Worm (Caenorhabditis elegans): ENCODE measurements around the gene clec-247.

- TF ChIP-seq ceh-44 (GFP tag; IDR thresholded peaks at IDR 0.05) (no peak), Y5F2A.4 (GFP tag; optimal IDR thresholded peaks at IDR 0.05) (no peak), hlh-30 (tag; optimal IDR thresholded peaks at IDR 0.05; ENCODE audit: insufficient read depth) (no peak), pqm-1 (tag; optimal IDR thresholded peaks at IDR 0.05) (no peak), nhr-77 (tag; optimal IDR thresholded peaks at IDR 0.05) (no peak), snpc-4 (tag; optimal IDR thresholded peaks at IDR 0.05) (no peak), fkh-10 (GFP tag; optimal IDR thresholded peaks at IDR 0.05) (no peak), nhr-11 (tag; optimal IDR thresholded peaks at IDR 0.05) (no peak), dmd-6 (GFP tag; IDR thresholded peaks at IDR 0.05) (no peak), mxl-2 (GFP tag; conservative IDR thresholded peaks at IDR 0.05) (no peak)
Measured at ce11 chrV:18265514-18265913, 17.2 kb upstream of the clec-247 start.
